Worm (Caenorhabditis elegans) whole organism, L3 larva: ENCODE results near the gene W02B8.1.
A peak's percentile ranks its signal among the peaks of the same experiment; 100 is the strongest.

Source experiments
- R02D3.7 ChIP-seq: fragments of 150-350 bp; optimal IDR thresholded peaks from 2 replicates; lab custom pipeline; 2014; ENCODE audit warnings: missing biosample characterization, missing genetic modification characterization
- ZK546.5 ChIP-seq: sonication (generic microtip); optimal IDR thresholded peaks from 2 replicates; lab custom pipeline; 2017; ENCODE audit warnings: missing biosample characterization, missing genetic modification characterization
- aly-2 ChIP-seq: fragments of 150-350 bp; optimal IDR thresholded peaks from 2 replicates; lab custom pipeline; 2014; ENCODE audit warnings: missing biosample characterization, missing genetic modification characterization
- ceh-16 ChIP-seq: sonication (generic microtip); optimal IDR thresholded peaks from 2 replicates; lab custom pipeline; 2017; ENCODE audit warnings: missing biosample characterization, missing genetic modification characterization
- ceh-28 ChIP-seq: fragments of 150-350 bp; optimal IDR thresholded peaks from 2 replicates; lab custom pipeline; 2014; ENCODE audit warnings: missing biosample characterization, missing genetic modification reagents, missing genetic modification characterization
- ceh-9 ChIP-seq: sonication (generic microtip); optimal IDR thresholded peaks from 2 replicates; lab custom pipeline; 2018; ENCODE audit warnings: missing biosample characterization, missing genetic modification characterization
- egl-27 ChIP-seq: sonication (generic microtip); optimal IDR thresholded peaks from 4 replicates; lab custom pipeline; 2017; ENCODE audit warnings: missing biosample characterization, missing genetic modification reagents, missing genetic modification characterization
- elt-1 ChIP-seq: fragments of 150-350 bp; optimal IDR thresholded peaks from 2 replicates; lab custom pipeline; 2014; ENCODE audit warnings: missing biosample characterization, missing genetic modification characterization
- elt-2 ChIP-seq: sonication (generic microtip); optimal IDR thresholded peaks from 2 replicates; lab custom pipeline; 2016; ENCODE audit warnings: missing genetic modification reagents, mild to moderate bottlenecking, missing genetic modification characterization, missing compliant biosample characterization
- elt-3 ChIP-seq, 3 experiments: fragments of 150-350 bp in 1 of 3; sonication (generic microtip) in 2 of 3; optimal IDR thresholded peaks; 2 replicates in 2 of 3; 4 replicates in 1 of 3; lab custom pipeline; 2014 to 2017; ENCODE audit warnings: missing biosample characterization in 3 of 3, missing genetic modification characterization in 3 of 3
- eor-1 ChIP-seq, 2 experiments: fragments of 150-350 bp; optimal IDR thresholded peaks; 2 replicates each; lab custom pipeline; 2014 to 2018; ENCODE audit warnings: missing biosample characterization in 2 of 2, missing genetic modification characterization in 2 of 2
- fkh-10 ChIP-seq: sonication (generic microtip); optimal IDR thresholded peaks from 2 replicates; lab custom pipeline; 2017; ENCODE audit warnings: missing biosample characterization, missing genetic modification reagents, missing genetic modification characterization
- fkh-2 ChIP-seq: fragments of 150-350 bp; optimal IDR thresholded peaks from 2 replicates; lab custom pipeline; 2014; ENCODE audit warnings: missing biosample characterization, missing genetic modification reagents, missing genetic modification characterization
- fos-1 ChIP-seq: fragments of 150-350 bp; optimal IDR thresholded peaks from 2 replicates; lab custom pipeline; 2014; ENCODE audit warnings: missing biosample characterization, missing genetic modification characterization
- hmg-11 ChIP-seq: sonication (generic microtip); optimal IDR thresholded peaks from 2 replicates; lab custom pipeline; 2016; ENCODE audit warnings: missing genetic modification characterization, missing compliant biosample characterization
- jun-1 ChIP-seq: fragments of 150-350 bp; optimal IDR thresholded peaks from 2 replicates; lab custom pipeline; 2014; ENCODE audit warnings: missing biosample characterization, missing genetic modification reagents, missing genetic modification characterization
- lin-15B ChIP-seq: fragments of 150-350 bp; optimal IDR thresholded peaks from 2 replicates; lab custom pipeline; 2014; ENCODE audit warnings: missing biosample characterization, missing genetic modification characterization
- lin-39 ChIP-seq: fragments of 150-350 bp; optimal IDR thresholded peaks from 2 replicates; lab custom pipeline; 2018; ENCODE audit warnings: missing biosample characterization, missing genetic modification reagents, missing genetic modification characterization
- lsy-12 ChIP-seq: sonication (generic microtip); optimal IDR thresholded peaks from 2 replicates; lab custom pipeline; 2016; ENCODE audit warnings: mild to moderate bottlenecking, missing genetic modification characterization, missing compliant biosample characterization
- mdl-1 ChIP-seq: fragments of 150-350 bp; optimal IDR thresholded peaks from 2 replicates; lab custom pipeline; 2014; ENCODE audit warnings: missing biosample characterization, missing genetic modification characterization
- mml-1 ChIP-seq: fragments of 150-350 bp; sonication (generic microtip); optimal IDR thresholded peaks from 3 replicates; lab custom pipeline; 2014; ENCODE audit warnings: missing biosample characterization, missing genetic modification characterization
- nfya-1 ChIP-seq: sonication (generic microtip); optimal IDR thresholded peaks from 2 replicates; lab custom pipeline; 2017; ENCODE audit warnings: missing genetic modification characterization, mild to moderate bottlenecking, missing compliant biosample characterization, antibody characterized with exemption, moderate library complexity; ENCODE audit not compliant: insufficient read depth
- nhr-11 ChIP-seq: fragments of 150-350 bp; optimal IDR thresholded peaks from 2 replicates; lab custom pipeline; 2014; ENCODE audit warnings: missing biosample characterization, missing genetic modification characterization
- nhr-12 ChIP-seq: fragments of 150-350 bp; optimal IDR thresholded peaks from 2 replicates; lab custom pipeline; 2014; ENCODE audit warnings: missing biosample characterization, missing genetic modification characterization
- nhr-23 ChIP-seq: fragments of 150-350 bp; optimal IDR thresholded peaks from 2 replicates; lab custom pipeline; 2014; ENCODE audit warnings: missing biosample characterization, missing genetic modification reagents, missing genetic modification characterization
- nhr-237 ChIP-seq: fragments of 150-350 bp; optimal IDR thresholded peaks from 2 replicates; lab custom pipeline; 2014; ENCODE audit warnings: missing biosample characterization, missing genetic modification characterization
- nhr-25 ChIP-seq: sonication (generic microtip); optimal IDR thresholded peaks from 2 replicates; lab custom pipeline; 2017; ENCODE audit warnings: missing biosample characterization, missing genetic modification characterization
- nhr-28 ChIP-seq: fragments of 150-350 bp; optimal IDR thresholded peaks from 2 replicates; lab custom pipeline; 2014; ENCODE audit warnings: missing biosample characterization, missing genetic modification characterization
- nhr-43 ChIP-seq: sonication (generic microtip); optimal IDR thresholded peaks from 2 replicates; lab custom pipeline; 2016; ENCODE audit warnings: mild to moderate bottlenecking, missing genetic modification characterization, missing compliant biosample characterization; ENCODE audit not compliant: poor library complexity, severe bottlenecking
- nhr-67 ChIP-seq: fragments of 150-350 bp; optimal IDR thresholded peaks from 2 replicates; lab custom pipeline; 2014; ENCODE audit warnings: missing biosample characterization, missing genetic modification characterization
- nhr-77 ChIP-seq: fragments of 150-350 bp; optimal IDR thresholded peaks from 2 replicates; lab custom pipeline; 2014; ENCODE audit warnings: missing biosample characterization, missing genetic modification characterization
- pha-4 ChIP-seq: fragments of 150-350 bp; optimal IDR thresholded peaks from 2 replicates; lab custom pipeline; 2014; ENCODE audit warnings: missing biosample characterization, missing genetic modification reagents, missing genetic modification characterization
- pqm-1 ChIP-seq: fragments of 150-350 bp; optimal IDR thresholded peaks from 2 replicates; lab custom pipeline; 2017; ENCODE audit warnings: missing biosample characterization, missing genetic modification characterization, inconsistent platforms
- sea-2 ChIP-seq: fragments of 150-350 bp; sonication (generic microtip); optimal IDR thresholded peaks from 4 replicates; lab custom pipeline; 2014; ENCODE audit warnings: missing biosample characterization, missing genetic modification reagents, missing genetic modification characterization
- skn-1 ChIP-seq: fragments of 150-350 bp; optimal IDR thresholded peaks from 2 replicates; lab custom pipeline; 2014; ENCODE audit warnings: missing biosample characterization, missing genetic modification characterization
- snpc-4 ChIP-seq: fragments of 150-350 bp; optimal IDR thresholded peaks from 2 replicates; lab custom pipeline; 2014; ENCODE audit warnings: missing biosample characterization, missing genetic modification characterization
- tbx-2 ChIP-seq: sonication (generic microtip); optimal IDR thresholded peaks from 2 replicates; lab custom pipeline; 2016; ENCODE audit warnings: mild to moderate bottlenecking, missing genetic modification characterization, missing compliant biosample characterization
- unc-39 ChIP-seq: sonication (generic microtip); optimal IDR thresholded peaks from 4 replicates; lab custom pipeline; 2017; ENCODE audit warnings: missing biosample characterization, missing genetic modification characterization
- unc-62 ChIP-seq: fragments of 150-350 bp; sonication (generic microtip); optimal IDR thresholded peaks from 4 replicates; lab custom pipeline; 2014; ENCODE audit warnings: missing biosample characterization, missing genetic modification reagents, missing genetic modification characterization
- zag-1 ChIP-seq: fragments of 150-350 bp; optimal IDR thresholded peaks from 2 replicates; lab custom pipeline; 2014; ENCODE audit warnings: missing biosample characterization, missing genetic modification characterization
- ztf-11 ChIP-seq: fragments of 150-350 bp; optimal IDR thresholded peaks from 2 replicates; lab custom pipeline; 2014; ENCODE audit warnings: missing biosample characterization, missing genetic modification characterization
- ztf-4 ChIP-seq: fragments of 150-350 bp; optimal IDR thresholded peaks from 2 replicates; lab custom pipeline; 2014; ENCODE audit warnings: missing biosample characterization, missing genetic modification characterization

W02B8.1 gene

DNA sequence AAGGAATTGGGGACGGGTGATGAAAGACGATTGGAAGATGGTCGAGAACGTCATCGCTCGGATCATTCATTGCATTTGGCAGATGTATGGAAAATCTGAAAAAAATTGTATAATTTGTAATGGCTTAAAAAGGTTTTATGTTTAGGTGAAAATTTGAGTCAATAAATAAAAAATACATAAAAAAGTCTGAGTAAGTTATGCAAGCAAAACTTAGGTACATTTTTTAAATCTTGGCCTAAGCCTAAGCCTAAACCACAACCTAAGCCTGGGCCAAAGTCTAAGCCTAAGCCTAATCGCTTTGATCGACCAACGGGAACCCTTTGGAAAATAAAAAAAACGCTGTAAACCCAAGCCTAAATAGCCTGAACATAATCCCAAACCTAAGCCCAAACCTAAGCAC is 30.0 kb upstream of the W02B8.1 start, which contains the start of gene hot-3:
Gene hot-3 (minus strand): TSS at position 101 of the 400 bp plus-strand sequence.
- no peak for TF ChIP-seq ceh-9 (tag; lab: Kevin White, UChicago)
- TF ChIP-seq nhr-28 (tag; lab: Kevin White, UChicago), result no peak
- no peak for TF ChIP-seq fkh-2 (tag; lab: Kevin White, UChicago)
- no peak for TF ChIP-seq fos-1 (tag; lab: Kevin White, UChicago)
- TF ChIP-seq lin-39, result no peak
- no peak for TF ChIP-seq nhr-23 (tag; lab: Kevin White, UChicago)
- TF ChIP-seq pqm-1 (tag; lab: Kevin White, UChicago), result no peak
- TF ChIP-seq nhr-12 (tag; lab: Kevin White, UChicago), result no peak
- no peak for TF ChIP-seq unc-39 (tag; lab: Kevin White, UChicago)
- no peak for TF ChIP-seq jun-1 (tag; lab: Kevin White, UChicago)
- TF ChIP-seq sea-2 (GFP tag; lab: Kevin White, UChicago), result no peak
- TF ChIP-seq nfya-1 (tag; lab: Kevin White, UChicago), result no peak

DNA sequence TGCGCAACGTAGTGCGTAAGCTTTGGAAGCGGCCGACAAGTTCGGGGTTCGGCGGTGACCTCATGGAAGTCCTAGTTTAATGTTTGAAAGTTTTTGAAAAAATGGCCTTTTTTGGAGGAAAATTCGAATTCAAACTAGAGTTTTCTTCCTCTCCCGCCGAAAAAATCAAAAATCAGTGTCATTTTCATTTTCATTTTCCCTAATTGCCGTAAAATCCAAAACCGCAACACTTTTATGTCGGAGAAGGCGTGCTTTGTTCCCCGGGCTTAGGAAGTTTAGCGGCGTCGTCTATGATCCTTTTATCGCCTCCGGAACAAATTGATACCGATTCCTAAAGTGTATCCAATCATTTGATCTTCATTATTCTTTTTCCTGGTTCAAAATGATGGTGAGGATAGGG is 23.0 kb upstream of the W02B8.1 start, which contains the start of gene mltn-5:
Gene mltn-5 (plus strand): TSS at position 301 of the 400 bp plus-strand sequence.
- TF ChIP-seq ztf-11 (tag; lab: Kevin White, UChicago) (no peak), ZK546.5 (tag; lab: Kevin White, UChicago) (no peak), snpc-4 (tag; lab: Kevin White, UChicago) (no peak), lsy-12 (no peak)

DNA sequence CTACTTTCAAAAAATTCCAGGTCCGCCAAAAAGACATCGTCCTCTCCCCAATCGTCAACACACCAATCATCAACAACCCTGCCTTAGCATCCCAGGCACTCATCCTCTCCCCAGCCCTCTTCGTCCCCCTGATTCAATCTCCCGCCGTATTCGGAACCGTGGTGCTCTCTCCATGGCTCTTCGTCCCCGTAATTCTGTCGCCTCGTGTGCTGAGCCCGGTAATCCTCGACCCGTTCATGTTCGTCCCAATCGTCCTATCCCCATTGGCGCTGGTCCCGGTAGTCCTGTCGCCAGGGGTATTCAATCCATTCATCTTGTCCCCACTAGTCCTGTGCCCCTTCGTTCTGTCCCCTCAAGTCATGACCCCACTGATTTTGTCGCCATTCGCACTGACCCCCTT is 17.2 kb upstream of the W02B8.1 start:
- TF ChIP-seq eor-1 (tag; optimal IDR thresholded peaks at IDR 0.05; lab: Kevin White, UChicago) (no peak), nhr-12 (tag; lab: Kevin White, UChicago) (no peak), zag-1 (tag; lab: Kevin White, UChicago) (no peak), nhr-25 (tag; lab: Kevin White, UChicago) (no peak), lsy-12 (no peak)

DNA sequence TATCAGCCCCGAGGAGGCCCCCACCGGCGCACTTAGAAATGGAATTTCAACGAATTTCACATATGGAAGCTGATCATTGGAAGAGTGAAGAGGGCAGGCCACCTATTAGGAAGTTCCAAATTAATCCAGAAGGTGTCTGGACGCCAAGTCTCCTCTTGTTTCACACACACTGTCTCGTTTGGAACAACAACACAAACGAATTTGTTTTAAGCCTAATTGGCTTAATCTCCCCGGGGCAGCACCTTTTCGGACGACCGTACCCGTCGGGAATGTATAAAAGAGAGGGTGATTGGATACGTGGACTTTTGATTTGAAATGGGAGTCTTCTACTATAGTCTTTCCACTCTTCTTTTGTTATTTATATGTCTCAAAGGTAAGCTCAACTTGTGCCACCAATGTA is 14.1 kb upstream of the W02B8.1 start, which contains the start of gene mltn-3:
Gene mltn-3 (plus strand): TSS at position 301 of the 400 bp plus-strand sequence.
- TF ChIP-seq skn-1 (tag; lab: Kevin White, UChicago), result no peak
- no peak for TF ChIP-seq hmg-11 (tag; lab: Kevin White, UChicago)

DNA sequence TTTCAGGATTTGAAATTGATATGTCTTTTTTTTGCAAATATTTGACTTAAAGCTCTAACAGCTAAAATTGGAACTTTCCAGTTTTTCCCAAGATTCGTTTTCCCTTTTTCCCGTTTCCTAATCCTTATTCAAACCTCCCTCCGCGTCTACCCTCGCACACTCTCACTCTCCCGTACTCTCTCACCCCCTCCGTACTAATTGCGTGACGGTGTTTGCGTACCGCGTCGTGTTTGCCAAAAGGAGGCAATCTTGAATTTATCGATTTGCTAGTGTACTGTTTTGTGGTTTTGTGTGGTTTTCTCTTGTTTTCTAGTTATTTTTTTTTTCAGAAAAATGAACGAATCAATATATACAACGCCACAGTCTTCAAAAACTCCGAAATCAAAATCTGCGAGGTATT is 6.7 kb upstream of the W02B8.1 start, which contains the start of gene citk-1:
Gene citk-1 (plus strand): TSS at position 323 of the 400 bp plus-strand sequence.
- TF ChIP-seq mml-1, result no peak
- TF ChIP-seq unc-62 (GFP tag; lab: Kevin White, UChicago), result no peak
- TF ChIP-seq nfya-1 (tag; lab: Kevin White, UChicago), result no peak
- TF ChIP-seq ceh-28 (tag; lab: Kevin White, UChicago), result no peak
- TF ChIP-seq lin-39, result peak; percentile 90
- TF ChIP-seq nhr-28 (tag; lab: Kevin White, UChicago), result no peak
- TF ChIP-seq jun-1 (tag; lab: Kevin White, UChicago), result no peak
- no peak for TF ChIP-seq nhr-237 (tag; lab: Kevin White, UChicago)
- TF ChIP-seq elt-3 (tag; optimal IDR thresholded peaks at IDR 0.05; lab: Kevin White, UChicago), result no peak
- peak; percentile 7 for TF ChIP-seq skn-1 (tag; lab: Kevin White, UChicago)
- no peak for TF ChIP-seq fkh-10 (GFP tag; lab: Kevin White, UChicago)
- TF ChIP-seq ztf-4 (tag; lab: Kevin White, UChicago), result no peak
- TF ChIP-seq nhr-43 (tag; lab: Kevin White, UChicago), result no peak
- TF ChIP-seq nhr-67 (tag; lab: Kevin White, UChicago), result no peak
- TF ChIP-seq nhr-25 (tag; lab: Kevin White, UChicago), result peak; percentile 59
- peak; percentile 74 for TF ChIP-seq lin-15B (tag; lab: Kevin White, UChicago)
- TF ChIP-seq snpc-4 (tag; lab: Kevin White, UChicago), result no peak
- no peak for TF ChIP-seq R02D3.7 (tag; lab: Kevin White, UChicago)
- TF ChIP-seq fkh-2 (tag; lab: Kevin White, UChicago), result no peak
- peak; percentile 34 for TF ChIP-seq elt-2 (tag; lab: Kevin White, UChicago)
- no peak for TF ChIP-seq unc-39 (tag; lab: Kevin White, UChicago)
- no peak for TF ChIP-seq mdl-1 (tag; lab: Kevin White, UChicago)
- peak; percentile 69 for TF ChIP-seq nhr-23 (tag; lab: Kevin White, UChicago)
- no peak for TF ChIP-seq pha-4 (tag; lab: Kevin White, UChicago)
- peak; percentile 16 for TF ChIP-seq pqm-1 (tag; lab: Kevin White, UChicago)
- no peak for TF ChIP-seq egl-27
- TF ChIP-seq nhr-77 (tag; lab: Kevin White, UChicago), result peak; percentile 9
- TF ChIP-seq ceh-16 (tag; lab: Kevin White, UChicago), result no peak
- TF ChIP-seq hmg-11 (tag; lab: Kevin White, UChicago), result no peak
- no peak for TF ChIP-seq nhr-11 (tag; lab: Kevin White, UChicago)
- no peak for TF ChIP-seq tbx-2 (tag; lab: Kevin White, UChicago)
- TF ChIP-seq eor-1 (tag; optimal IDR thresholded peaks at IDR 0.05; lab: Kevin White, UChicago), result no peak
- TF ChIP-seq elt-1, result no peak
- no peak for TF ChIP-seq fos-1 (tag; lab: Kevin White, UChicago)
- TF ChIP-seq ZK546.5 (tag; lab: Kevin White, UChicago), result no peak
- TF ChIP-seq aly-2 (tag; lab: Kevin White, UChicago), result no peak
- no peak for TF ChIP-seq ztf-11 (tag; lab: Kevin White, UChicago)
- TF ChIP-seq lsy-12, result no peak
- TF ChIP-seq zag-1 (tag; lab: Kevin White, UChicago), result no peak
- TF ChIP-seq nhr-12 (tag; lab: Kevin White, UChicago), result no peak
